Worm (Caenorhabditis elegans) whole organism, midembryonic: Measurements from ENCODE around the gene dop-3.

Experiments used
- cog-1 ChIP-seq: sonication (generic microtip); optimal IDR thresholded peaks from 2 replicates; lab custom pipeline; 2016; ENCODE audit warnings: missing genetic modification characterization, missing compliant biosample characterization
- flt-1 ChIP-seq: fragments of 200-800 bp; sonication (Bioruptor generic); IDR thresholded peaks from 2 replicates; pipeline ENCODE4 v1.3.6; 2022; ENCODE audit warnings: missing genetic modification characterization, missing compliant biosample characterization
- klf-2 ChIP-seq: fragments of 200-800 bp; sonication (Bioruptor generic); conservative IDR thresholded peaks from 2 replicates; pipeline ENCODE4 v1.3.6; 2022; ENCODE audit warnings: missing genetic modification reagents, missing genetic modification characterization, missing compliant biosample characterization
- ref-1 ChIP-seq: fragments of 200-800 bp; sonication (Bioruptor generic); conservative IDR thresholded peaks from 2 replicates; pipeline ENCODE4 v1.3.6; 2022; ENCODE audit warnings: missing genetic modification reagents, missing genetic modification characterization, missing compliant biosample characterization
- tab-1 ChIP-seq: fragments of 200-800 bp; sonication (Bioruptor generic); IDR thresholded peaks from 2 replicates; pipeline ENCODE4 v1.3.6; 2022; ENCODE audit warnings: missing genetic modification characterization, missing compliant biosample characterization
- ztf-23 ChIP-seq: fragments of 200-800 bp; sonication (Bioruptor generic); IDR thresholded peaks from 2 replicates; pipeline ENCODE4 v1.3.6; 2022; ENCODE audit warnings: missing genetic modification reagents, missing genetic modification characterization, missing compliant biosample characterization
- ztf-29 ChIP-seq: fragments of 200-800 bp; sonication (Bioruptor generic); IDR thresholded peaks from 2 replicates; pipeline ENCODE4 v1.3.6; 2022; ENCODE audit warnings: missing genetic modification reagents, missing genetic modification characterization, missing compliant biosample characterization

DNA sequence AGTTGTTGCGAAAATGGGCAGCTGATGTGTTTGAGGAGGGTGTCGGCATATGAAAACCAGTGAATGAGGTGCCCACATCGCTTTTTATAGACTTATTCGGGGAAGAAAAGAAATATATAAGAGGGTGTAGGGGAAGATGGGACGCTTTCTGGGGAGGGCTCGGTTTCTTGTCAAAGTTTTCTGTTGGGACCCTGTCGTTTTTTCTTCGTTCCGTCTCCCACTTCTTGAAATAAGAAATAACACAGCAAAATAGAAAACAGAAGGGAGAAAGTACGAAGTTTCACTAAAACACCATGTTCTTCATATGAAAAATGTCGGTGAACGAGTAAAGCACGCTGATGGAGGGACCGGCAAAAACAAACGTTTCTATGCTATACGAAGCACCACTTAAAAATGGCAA is at the start of gene dop-3:
- no peak for TF ChIP-seq tab-1
- TF ChIP-seq flt-1 = no peak
- TF ChIP-seq ztf-23 (GFP tag; lab: Robert Waterston, UW) = no peak
- TF ChIP-seq ref-1 = no peak
- no peak for TF ChIP-seq ztf-29 (GFP tag; lab: Robert Waterston, UW)
- no peak for TF ChIP-seq cog-1 (tag; lab: Kevin White, UChicago)
- TF ChIP-seq klf-2 (GFP tag; lab: Robert Waterston, UW) = no peak
